Fruit fly (Drosophila melanogaster) whole organism, embryonic: ENCODE results near the gene Rab39.
A peak's percentile ranks its signal among the peaks of the same experiment; 100 is the strongest.

Experiments
- BtbVII ChIP-seq: fragments of 200-800 bp; sonication (Bioruptor generic); optimal IDR thresholded peaks from 3 replicates; lab custom pipeline; 2017; ENCODE audit warnings: missing biosample characterization, mild to moderate bottlenecking, missing genetic modification characterization
- CG10654 ChIP-seq: fragments of 200-800 bp; sonication (Bioruptor generic); optimal IDR thresholded peaks from 2 replicates; lab custom pipeline; 2016; ENCODE audit warnings: missing biosample characterization, missing genetic modification characterization
- CG11093 ChIP-seq: fragments of 200-800 bp; sonication (Bioruptor generic); IDR thresholded peaks from 3 replicates; pipeline ENCODE4 v1.3.6; 2022; ENCODE audit warnings: missing biosample characterization, missing genetic modification characterization
- CG12219 ChIP-seq: fragments of 200-800 bp; sonication (Bioruptor generic); optimal IDR thresholded peaks from 3 replicates; lab custom pipeline; 2018; ENCODE audit warnings: missing biosample characterization, mild to moderate bottlenecking, missing genetic modification characterization
- CG14860 ChIP-seq: fragments of 200-800 bp; sonication (Bioruptor generic); IDR thresholded peaks from 3 replicates; pipeline ENCODE4 v1.3.6; 2022; ENCODE audit warnings: missing biosample characterization, missing genetic modification characterization; ENCODE audit not compliant: partially characterized antibody
- CG16779 ChIP-seq: fragments of 200-800 bp; sonication (Bioruptor generic); IDR thresholded peaks from 2 replicates; pipeline ENCODE4 v1.3.6; 2022; ENCODE audit warnings: missing biosample characterization, missing genetic modification characterization
- CG17359 ChIP-seq: fragments of 200-800 bp; sonication (Bioruptor generic); optimal IDR thresholded peaks from 3 replicates; lab custom pipeline; 2018; ENCODE audit warnings: missing biosample characterization, mild to moderate bottlenecking, missing genetic modification characterization, moderate library complexity
- CG17385 ChIP-seq: fragments of 200-800 bp; sonication (Bioruptor generic); optimal IDR thresholded peaks from 3 replicates; lab custom pipeline; 2018; ENCODE audit warnings: missing biosample characterization, mild to moderate bottlenecking, missing genetic modification characterization
- CG18764 ChIP-seq: fragments of 200-800 bp; sonication (Bioruptor generic); optimal IDR thresholded peaks from 3 replicates; lab custom pipeline; 2016; ENCODE audit warnings: missing biosample characterization, missing genetic modification characterization
- CG2678 ChIP-seq: fragments of 200-800 bp; sonication (Bioruptor generic); optimal IDR thresholded peaks from 3 replicates; lab custom pipeline; 2019; ENCODE audit warnings: missing biosample characterization, mild to moderate bottlenecking, missing genetic modification characterization, moderate library complexity
- CG32767 ChIP-seq: fragments of 200-800 bp; sonication (Bioruptor generic); IDR thresholded peaks from 2 replicates; pipeline ENCODE4 v1.3.6; 2022; ENCODE audit warnings: missing biosample characterization, missing genetic modification characterization
- CG4282 ChIP-seq: fragments of 200-800 bp; sonication (Bioruptor generic); optimal IDR thresholded peaks from 2 replicates; lab custom pipeline; 2016; ENCODE audit warnings: missing biosample characterization, missing genetic modification characterization
- CG7839 ChIP-seq: fragments of 200-800 bp; sonication (Bioruptor generic); optimal IDR thresholded peaks from 3 replicates; lab custom pipeline; 2018; ENCODE audit warnings: missing biosample characterization, mild to moderate bottlenecking, missing genetic modification characterization, moderate library complexity
- CG8924 ChIP-seq: fragments of 200-800 bp; optimal IDR thresholded peaks from 3 replicates; lab custom pipeline; 2019; ENCODE audit warnings: missing biosample characterization, mild to moderate bottlenecking, missing genetic modification characterization, moderate library complexity
- CHES-1-like ChIP-seq: fragments of 200-800 bp; sonication (Bioruptor generic); optimal IDR thresholded peaks from 2 replicates; lab custom pipeline; 2016; ENCODE audit warnings: missing biosample characterization, missing genetic modification characterization
- D19A ChIP-seq: fragments of 200-800 bp; optimal IDR thresholded peaks from 3 replicates; lab custom pipeline; 2019; ENCODE audit warnings: missing biosample characterization, mild to moderate bottlenecking, missing genetic modification characterization, moderate library complexity
- ERR ChIP-seq: fragments of 200-800 bp; sonication (Bioruptor generic); optimal IDR thresholded peaks from 2 replicates; lab custom pipeline; 2016; ENCODE audit warnings: missing biosample characterization, missing genetic modification characterization
- Lim3 ChIP-seq: fragments of 200-800 bp; sonication (Bioruptor generic); IDR thresholded peaks from 2 replicates; pipeline ENCODE4 v1.3.6; 2022; ENCODE audit warnings: missing biosample characterization, missing genetic modification characterization
- Meics ChIP-seq: fragments of 200-800 bp; sonication (Bioruptor generic); optimal IDR thresholded peaks from 2 replicates; lab custom pipeline; 2017; ENCODE audit warnings: missing biosample characterization, mild to moderate bottlenecking, missing genetic modification characterization
- Neu2 ChIP-seq: fragments of 200-800 bp; sonication (Bioruptor generic); optimal IDR thresholded peaks from 3 replicates; lab custom pipeline; 2016; ENCODE audit warnings: missing biosample characterization, missing genetic modification characterization, borderline replicate concordance
- Oaz ChIP-seq: fragments of 200-800 bp; sonication (Bioruptor generic); IDR thresholded peaks from 2 replicates; pipeline ENCODE4 v1.3.6; 2022; ENCODE audit warnings: missing biosample characterization, missing genetic modification characterization
- PHDP ChIP-seq: fragments of 200-800 bp; sonication (Bioruptor generic); optimal IDR thresholded peaks from 3 replicates; lab custom pipeline; 2018; ENCODE audit warnings: missing biosample characterization, mild to moderate bottlenecking, missing genetic modification characterization, moderate library complexity
- Ravus ChIP-seq: fragments of 200-800 bp; sonication (Bioruptor generic); IDR thresholded peaks from 2 replicates; pipeline ENCODE4 v1.3.6; 2022; ENCODE audit warnings: missing biosample characterization, missing genetic modification characterization
- Scr ChIP-seq: fragments of 200-800 bp; sonication (Bioruptor generic); IDR thresholded peaks from 2 replicates; pipeline ENCODE4 v1.3.6; 2022; ENCODE audit warnings: missing biosample characterization, missing genetic modification characterization; ENCODE audit not compliant: partially characterized antibody
- Stat92E ChIP-seq, 3 experiments: fragments of >200 bp in 2 of 3; fragments of 200-800 bp in 1 of 3; sonication (Bioruptor generic) in 1 of 3; optimal IDR thresholded peaks; 2 replicates each; lab custom pipeline; 2017 to 2019; ENCODE audit warnings: missing biosample characterization in 3 of 3, missing genetic modification characterization in 3 of 3, mild to moderate bottlenecking in 1 of 3, moderate library complexity in 1 of 3
- Vsx1 ChIP-seq: fragments of 200-800 bp; sonication (Bioruptor generic); optimal IDR thresholded peaks from 2 replicates; lab custom pipeline; 2017; ENCODE audit warnings: missing biosample characterization, mild to moderate bottlenecking, missing genetic modification characterization, missing genetic modification reagents
- ab ChIP-seq: fragments of 200-800 bp; sonication (Bioruptor generic); optimal IDR thresholded peaks from 2 replicates; lab custom pipeline; 2016; ENCODE audit warnings: missing biosample characterization, missing genetic modification characterization
- crol ChIP-seq: fragments of 200-800 bp; sonication (Bioruptor generic); IDR thresholded peaks from 2 replicates; pipeline ENCODE4 v1.3.6; 2022; ENCODE audit warnings: missing biosample characterization, missing genetic modification characterization
- da ChIP-seq: fragments of 200-800 bp; sonication (Bioruptor generic); optimal IDR thresholded peaks from 2 replicates; lab custom pipeline; 2016; ENCODE audit warnings: missing biosample characterization, missing genetic modification characterization
- eyg ChIP-seq: fragments of 200-800 bp; sonication (Bioruptor generic); optimal IDR thresholded peaks from 3 replicates; lab custom pipeline; 2016; ENCODE audit warnings: missing biosample characterization, missing genetic modification characterization
- grau ChIP-seq: fragments of 200-800 bp; optimal IDR thresholded peaks from 3 replicates; lab custom pipeline; 2019; ENCODE audit warnings: missing biosample characterization, mild to moderate bottlenecking, missing genetic modification characterization, moderate library complexity
- gsb-n ChIP-seq: fragments of 200-800 bp; sonication (Bioruptor generic); optimal IDR thresholded peaks from 3 replicates; lab custom pipeline; 2018; ENCODE audit warnings: missing biosample characterization, mild to moderate bottlenecking, missing genetic modification characterization
- ham ChIP-seq: fragments of 200-800 bp; sonication (Bioruptor generic); IDR thresholded peaks from 2 replicates; pipeline ENCODE4 v1.3.6; 2022; ENCODE audit warnings: missing biosample characterization, missing genetic modification characterization
- kni ChIP-seq: fragments of 200-800 bp; sonication (Bioruptor generic); optimal IDR thresholded peaks from 3 replicates; lab custom pipeline; 2017; ENCODE audit warnings: mild to moderate bottlenecking, missing biosample characterization, missing genetic modification reagents, missing genetic modification characterization
- lilli ChIP-seq: fragments of 200-800 bp; sonication (Bioruptor generic); optimal IDR thresholded peaks from 3 replicates; lab custom pipeline; 2016; ENCODE audit warnings: missing biosample characterization, missing genetic modification characterization
- mam ChIP-seq: fragments of 200-800 bp; sonication (Bioruptor generic); optimal IDR thresholded peaks from 3 replicates; lab custom pipeline; 2016; ENCODE audit warnings: missing biosample characterization, missing genetic modification characterization
- nom ChIP-seq: fragments of 200-800 bp; sonication (Bioruptor generic); optimal IDR thresholded peaks from 2 replicates; lab custom pipeline; 2017; ENCODE audit warnings: missing biosample characterization, missing genetic modification characterization, mild to moderate bottlenecking, moderate library complexity, missing genetic modification reagents
- onecut ChIP-seq: fragments of 200-800 bp; sonication (Bioruptor generic); IDR thresholded peaks from 2 replicates; pipeline ENCODE4 v1.3.6; 2022; ENCODE audit warnings: missing biosample characterization, missing genetic modification characterization
- psq ChIP-seq: fragments of 200-800 bp; sonication (Bioruptor generic); optimal IDR thresholded peaks from 2 replicates; lab custom pipeline; 2017; ENCODE audit warnings: missing biosample characterization, missing genetic modification characterization
- ranshi ChIP-seq: fragments of 200-800 bp; sonication (Bioruptor generic); IDR thresholded peaks from 2 replicates; pipeline ENCODE4 v1.3.6; 2022; ENCODE audit warnings: missing biosample characterization, missing genetic modification characterization
- sens ChIP-seq: fragments of 200-800 bp; sonication (Bioruptor generic); peaks from one replicate; lab custom pipeline; 2016; ENCODE audit warnings: missing biosample characterization, missing genetic modification characterization
- sens-2 ChIP-seq: fragments of 200-800 bp; sonication (Bioruptor generic); IDR thresholded peaks from 2 replicates; pipeline ENCODE4 v1.3.6; 2022; ENCODE audit warnings: missing biosample characterization, missing genetic modification characterization
- slbo ChIP-seq: fragments of 200-800 bp; sonication (Bioruptor generic); IDR thresholded peaks from 2 replicates; pipeline ENCODE4 v1.3.6; 2022; ENCODE audit warnings: missing biosample characterization, missing genetic modification characterization
- sob ChIP-seq: fragments of 200-800 bp; sonication (Bioruptor generic); IDR thresholded peaks from 2 replicates; pipeline ENCODE4 v1.3.6; 2022; ENCODE audit warnings: missing biosample characterization, missing genetic modification characterization
- tna ChIP-seq: fragments of 200-800 bp; sonication (Bioruptor generic); IDR thresholded peaks from 2 replicates; pipeline ENCODE4 v1.3.6; 2022; ENCODE audit warnings: missing biosample characterization, missing genetic modification characterization; ENCODE audit not compliant: partially characterized antibody
- ttk ChIP-seq: fragments of 200-800 bp; sonication (Bioruptor generic); IDR thresholded peaks from 2 replicates; pipeline ENCODE4 v2.1.2; 2022; ENCODE audit warnings: missing biosample characterization, missing genetic modification characterization
- tup ChIP-seq: fragments of 200-800 bp; sonication (Bioruptor generic); optimal IDR thresholded peaks from 2 replicates; lab custom pipeline; 2016; ENCODE audit warnings: missing biosample characterization, mild to moderate bottlenecking, missing genetic modification characterization, moderate library complexity
- twi ChIP-seq: fragments of 200-800 bp; optimal IDR thresholded peaks from 2 replicates; lab custom pipeline; 2019; ENCODE audit warnings: missing biosample characterization, mild to moderate bottlenecking, missing genetic modification characterization, moderate library complexity
- vfl ChIP-seq: fragments of 200-800 bp; sonication (Bioruptor generic); optimal IDR thresholded peaks from 2 replicates; lab custom pipeline; 2016; ENCODE audit warnings: missing biosample characterization, missing genetic modification characterization
- vnd ChIP-seq: fragments of 200-800 bp; sonication (Bioruptor generic); IDR thresholded peaks from 3 replicates; pipeline ENCODE4 v1.3.6; 2022; ENCODE audit warnings: missing biosample characterization, missing genetic modification characterization; ENCODE audit not compliant: partially characterized antibody
- yki ChIP-seq: fragments of >200 bp; optimal IDR thresholded peaks from 3 replicates; lab custom pipeline; 2018

Rab39 gene

DNA sequence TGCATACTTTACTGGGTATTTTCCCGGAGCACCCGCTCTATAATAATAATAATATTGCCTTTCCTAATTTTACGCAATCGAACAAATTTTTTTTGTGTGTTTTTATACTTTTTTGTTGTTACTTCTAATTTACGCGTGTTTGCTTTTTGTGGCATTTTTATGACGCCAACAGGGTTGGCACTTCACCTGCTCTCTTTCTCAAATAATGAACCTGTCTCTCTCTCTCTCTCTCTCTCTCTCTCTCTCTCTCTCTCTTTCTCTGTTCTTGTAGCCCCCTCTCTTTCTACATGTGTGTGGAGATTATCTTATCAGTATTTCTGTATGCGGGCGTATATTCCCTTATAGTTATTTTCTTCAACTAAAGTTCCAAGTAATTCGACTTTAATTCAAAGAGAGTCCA, 44.0 kb upstream of the Rab39 start (continued):
- TF ChIP-seq ab (GFP tag; lab: Kevin White, UChicago) (no peak), sens (GFP tag; lab: Kevin White, UChicago) (peak; percentile 45), CG7839 (tag; lab: Kevin White, UChicago) (no peak), CG16779 (GFP tag; lab: Robert Waterston, UW) (no peak), CG10654 (peak; percentile 19), ERR (GFP tag; lab: Kevin White, UChicago) (no peak), D19A (tag; lab: Kevin White, UChicago) (peak; percentile 40), twi (tag; lab: Kevin White, UChicago) (no peak), vfl (GFP tag; lab: Kevin White, UChicago) (no peak), CG12219 (GFP tag; lab: Kevin White, UChicago) (peak; percentile 54), sens-2 (GFP tag; lab: Robert Waterston, UW) (peak; percentile 32; the same call in 1 of the 2 replicates), CG17385 (GFP tag; lab: Kevin White, UChicago) (peak; percentile 72), yki (lab: Kevin White, UChicago) (peak; percentile 10), Neu2 (GFP tag; lab: Kevin White, UChicago) (no peak), psq (no peak), CG18764 (GFP tag; lab: Kevin White, UChicago) (peak; percentile 14), Meics (GFP tag; lab: Kevin White, UChicago) (peak; percentile 65), CHES-1-like (peak; percentile 87), grau (tag; lab: Kevin White, UChicago) (peak; percentile 47), sob (GFP tag; lab: Robert Waterston, UW) (peak; percentile 60; the same call in 1 of the 2 replicates), Scr (no peak; the same call in 1 of the 2 replicates), crol (no peak), ham (no peak), CG32767 (GFP tag; lab: Robert Waterston, UW) (0 out of 2 replicates have a peak, but pooled peaks have one; percentile 18), lilli (GFP tag; lab: Kevin White, UChicago) (no peak), CG11093 (GFP tag; lab: Robert Waterston, UW) (no peak), Stat92E (GFP tag; optimal IDR thresholded peaks at IDR 0.05; lab: Kevin White, UChicago) (no peak), tup (GFP tag; lab: Kevin White, UChicago) (no peak), CG8924 (tag; lab: Kevin White, UChicago) (peak; percentile 31), vnd (no peak), mam (no peak), CG4282 (GFP tag; lab: Kevin White, UChicago) (no peak), Oaz (GFP tag; lab: Robert Waterston, UW) (no peak), slbo (GFP tag; lab: Robert Waterston, UW) (peak; percentile 26; the same call in 1 of the 2 replicates), kni (GFP tag; lab: Kevin White, UChicago) (no peak), Vsx1 (GFP tag; lab: Kevin White, UChicago) (peak; percentile 62), gsb-n (tag; lab: Kevin White, UChicago) (peak; percentile 0), tna (no peak), CG14860 (GFP tag; lab: Robert Waterston, UW) (no peak), da (no peak), PHDP (tag; lab: Kevin White, UChicago) (peak; percentile 68), eyg (GFP tag; lab: Kevin White, UChicago) (peak; percentile 29), nom (GFP tag; lab: Kevin White, UChicago) (no peak), CG17359 (tag; lab: Kevin White, UChicago) (peak; percentile 64), BtbVII (GFP tag; lab: Kevin White, UChicago) (peak; percentile 84), Lim3 (GFP tag; lab: Robert Waterston, UW) (no peak), CG2678 (no peak), Ravus (GFP tag; lab: Robert Waterston, UW) (no peak), onecut (peak; percentile 64; the same call in 1 of the 2 replicates), ttk (GFP tag; lab: Robert Waterston, UW) (no peak), ranshi (GFP tag; lab: Robert Waterston, UW) (no peak; the same call in 1 of the 2 replicates)
